Fruit fly (Drosophila melanogaster) whole organism, wandering third instar larva: ENCODE results near the gene Trim9.

ENCODE experiments used
- Abd-B ChIP-seq: fragments of >200 bp; optimal IDR thresholded peaks from 2 replicates; lab custom pipeline; 2017; ENCODE audit warnings: missing biosample characterization, missing genetic modification characterization
- CG32264 ChIP-seq: fragments of 200-800 bp; sonication (Bioruptor generic); optimal IDR thresholded peaks from 2 replicates; lab custom pipeline; 2016; ENCODE audit warnings: missing biosample characterization, missing genetic modification characterization
- CG9705 ChIP-seq: fragments of 200-800 bp; sonication (Bioruptor generic); optimal IDR thresholded peaks from 2 replicates; lab custom pipeline; 2018; ENCODE audit warnings: missing biosample characterization, mild to moderate bottlenecking, missing genetic modification characterization
- CrebA ChIP-seq: fragments of 200-800 bp; sonication (Bioruptor generic); optimal IDR thresholded peaks from 2 replicates; lab custom pipeline; 2016; ENCODE audit warnings: missing biosample characterization, mild to moderate bottlenecking, missing genetic modification characterization, borderline replicate concordance
- Dfd ChIP-seq: fragments of >200 bp; optimal IDR thresholded peaks from 2 replicates; lab custom pipeline; 2017; ENCODE audit warnings: missing biosample characterization, missing genetic modification characterization
- Dif ChIP-seq: fragments of 200-275, 200-300 bp; sonication (Bioruptor generic); optimal IDR thresholded peaks from 2 replicates; lab custom pipeline; 2018; ENCODE audit warnings: missing biosample characterization, missing genetic modification characterization; ENCODE audit not compliant: partially characterized antibody
- GATAd ChIP-seq: sonication (Bioruptor generic); optimal IDR thresholded peaks from 2 replicates; lab custom pipeline; 2016; ENCODE audit warnings: missing biosample characterization, missing genetic modification characterization
- Hr78 ChIP-seq: fragments of >200 bp; optimal IDR thresholded peaks from 2 replicates; lab custom pipeline; 2017; ENCODE audit warnings: missing biosample characterization, missing genetic modification characterization
- Mio ChIP-seq: sonication (Bioruptor generic); optimal IDR thresholded peaks from 2 replicates; lab custom pipeline; 2016; ENCODE audit warnings: missing biosample characterization, missing genetic modification characterization
- Myc ChIP-seq: fragments of >200 bp; optimal IDR thresholded peaks from 2 replicates; lab custom pipeline; 2017
- N ChIP-seq: fragments of >200 bp; optimal IDR thresholded peaks from 2 replicates; lab custom pipeline; 2018; ENCODE audit warnings: missing biosample characterization, missing external identifiers, missing genetic modification characterization
- OdsH ChIP-seq: fragments of 200-800 bp; sonication (Bioruptor generic); optimal IDR thresholded peaks from 2 replicates; lab custom pipeline; 2016; ENCODE audit warnings: missing biosample characterization, mild to moderate bottlenecking, missing genetic modification characterization
- Rel ChIP-seq, 2 experiments: fragments of 200-800 bp; sonication (Bioruptor generic) in 1 of 2; optimal IDR thresholded peaks; 2 replicates in 1 of 2; 3 replicates in 1 of 2; lab custom pipeline; 2016 to 2019; ENCODE audit warnings: mild to moderate bottlenecking in 2 of 2, missing biosample characterization in 2 of 2, missing genetic modification characterization in 2 of 2, moderate library complexity in 1 of 2
- Sp1 ChIP-seq: fragments of 200-800 bp; sonication (Bioruptor generic); optimal IDR thresholded peaks from 3 replicates; lab custom pipeline; 2019; ENCODE audit warnings: missing biosample characterization, mild to moderate bottlenecking, missing genetic modification characterization, moderate library complexity
- Vsx2 ChIP-seq: fragments of 200-300, 225-300 bp; sonication (Bioruptor generic); optimal IDR thresholded peaks from 2 replicates; lab custom pipeline; 2018; ENCODE audit warnings: missing biosample characterization, missing genetic modification characterization; ENCODE audit not compliant: partially characterized antibody
- br ChIP-seq: fragments of 200-800 bp; sonication (Bioruptor generic); optimal IDR thresholded peaks from 2 replicates; lab custom pipeline; 2016; ENCODE audit warnings: missing biosample characterization, missing genetic modification characterization
- brk ChIP-seq: fragments of 200-800 bp; sonication (Bioruptor generic); optimal IDR thresholded peaks from 2 replicates; lab custom pipeline; 2016; ENCODE audit warnings: missing biosample characterization, mild to moderate bottlenecking, missing genetic modification characterization
- dl ChIP-seq, 2 experiments: fragments of 175-275, 200-275 bp in 1 of 2; fragments of 200-275 bp in 1 of 2; sonication (Bioruptor generic); optimal IDR thresholded peaks; lab custom pipeline; 2018; ENCODE audit warnings: mild to moderate bottlenecking in 2 of 2, missing biosample characterization in 2 of 2, missing genetic modification characterization in 2 of 2, moderate library complexity in 2 of 2; ENCODE audit not compliant: partially characterized antibody in 2 of 2, insufficient read depth in 1 of 2
- dmrt93B ChIP-seq: fragments of 200-800 bp; sonication (Bioruptor generic); optimal IDR thresholded peaks from 2 replicates; lab custom pipeline; 2018; ENCODE audit warnings: missing biosample characterization, mild to moderate bottlenecking, missing genetic modification characterization
- dsf ChIP-seq: sonication (Bioruptor generic); optimal IDR thresholded peaks from 2 replicates; lab custom pipeline; 2016; ENCODE audit warnings: missing biosample characterization, missing genetic modification characterization, borderline replicate concordance
- foxo ChIP-seq, 2 experiments: fragments of 200-800 bp; sonication (Bioruptor generic); optimal IDR thresholded peaks; 2 replicates in 1 of 2; 3 replicates in 1 of 2; lab custom pipeline; 2016 to 2017; ENCODE audit warnings: missing biosample characterization in 2 of 2, missing genetic modification characterization in 2 of 2
- h ChIP-seq: fragments of 200-800 bp; sonication (Bioruptor generic); optimal IDR thresholded peaks from 3 replicates; lab custom pipeline; 2016; ENCODE audit warnings: missing biosample characterization, mild to moderate bottlenecking, missing genetic modification characterization
- jim ChIP-seq: fragments of 175-275, 200-325 bp; sonication (Bioruptor generic); optimal IDR thresholded peaks from 2 replicates; lab custom pipeline; 2016; ENCODE audit warnings: missing biosample characterization, mild to moderate bottlenecking, missing genetic modification characterization
- lola ChIP-seq: fragments of >200 bp; optimal IDR thresholded peaks from 2 replicates; lab custom pipeline; 2017; ENCODE audit warnings: missing biosample characterization, missing genetic modification characterization
- pan ChIP-seq: fragments of >200 bp; optimal IDR thresholded peaks from 2 replicates; lab custom pipeline; 2017
- psq ChIP-seq: fragments of 200-800 bp; sonication (Bioruptor generic); optimal IDR thresholded peaks from 3 replicates; lab custom pipeline; 2017; ENCODE audit warnings: missing biosample characterization, mild to moderate bottlenecking, missing genetic modification characterization, moderate library complexity
- sage ChIP-seq: fragments of 200-800 bp; sonication (Bioruptor generic); optimal IDR thresholded peaks from 2 replicates; lab custom pipeline; 2016; ENCODE audit warnings: missing biosample characterization, mild to moderate bottlenecking, missing genetic modification characterization
- sv ChIP-seq: fragments of 200-800 bp; sonication (Bioruptor generic); optimal IDR thresholded peaks from 3 replicates; lab custom pipeline; 2016; ENCODE audit warnings: missing biosample characterization, missing genetic modification characterization
- tai ChIP-seq: sonication (Bioruptor generic); optimal IDR thresholded peaks from 2 replicates; lab custom pipeline; 2016; ENCODE audit warnings: missing biosample characterization, missing genetic modification characterization
- woc ChIP-seq: sonication (Bioruptor generic); optimal IDR thresholded peaks from 2 replicates; lab custom pipeline; 2016; ENCODE audit warnings: missing biosample characterization, mild to moderate bottlenecking, missing genetic modification characterization

Gene Trim9

DNA sequence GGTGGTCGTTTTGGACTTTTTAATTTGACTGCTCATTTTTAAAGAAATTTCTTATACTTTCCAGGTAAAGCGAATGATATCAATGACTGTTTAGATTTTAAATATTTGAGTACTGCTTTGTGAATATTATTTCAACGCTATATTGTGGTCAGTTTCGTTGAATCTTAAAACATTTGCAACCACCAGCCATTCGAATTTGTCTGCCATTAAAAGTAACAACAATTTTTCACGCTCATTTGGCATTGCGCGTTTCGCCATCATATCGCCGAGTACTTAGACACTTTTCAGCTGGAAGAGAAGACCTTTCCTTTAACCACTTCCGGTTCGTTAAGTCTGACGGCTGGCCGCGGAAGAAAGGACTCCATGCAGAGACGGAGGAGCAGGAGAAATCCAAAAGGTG, 36.9 kb downstream of the Trim9 start, which contains the start of gene CG34161:
Gene CG34161, minus strand, starts transcription at position 101 of the 400 bp plus-strand sequence.
- no peak for TF ChIP-seq GATAd
- no peak for TF ChIP-seq Mio
- no peak for TF ChIP-seq CG32264 (GFP tag; lab: Kevin White, UChicago)
- TF ChIP-seq psq (GFP tag; lab: Kevin White, UChicago) = no peak
- TF ChIP-seq Dfd (GFP tag; lab: Kevin White, UChicago) = no peak

- no peak for TF ChIP-seq jim (GFP tag; lab: Kevin White, UChicago)
- TF ChIP-seq N (GFP tag; lab: Kevin White, UChicago) = no peak
- no peak for TF ChIP-seq tai (GFP tag; lab: Kevin White, UChicago)
- no peak for TF ChIP-seq lola (GFP tag; lab: Kevin White, UChicago)
- no peak for TF ChIP-seq CG32264 (GFP tag; lab: Kevin White, UChicago)
- no peak for TF ChIP-seq h (GFP tag; lab: Kevin White, UChicago)
- no peak for TF ChIP-seq woc
Observed at dm6 chr2L:10603604-10604003, 58.9 kb downstream of the Trim9 start.

DNA sequence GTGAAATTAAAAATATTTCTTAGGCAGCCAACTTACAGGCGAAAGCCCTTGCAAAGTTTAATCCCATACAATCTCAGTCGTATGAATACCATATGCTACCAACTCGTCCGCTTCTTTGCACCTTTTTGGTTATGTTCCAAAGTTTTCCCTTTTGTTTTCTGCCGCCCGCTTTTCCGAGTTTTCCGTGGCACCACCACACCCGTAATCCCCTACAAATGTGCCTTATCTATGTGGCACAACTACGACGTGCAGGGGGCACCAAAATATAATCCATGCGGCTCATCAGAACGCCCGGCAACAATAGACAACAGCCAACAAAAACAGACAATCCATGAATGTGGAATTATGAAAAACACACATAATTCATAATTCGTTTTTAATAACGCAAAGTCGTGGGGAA, 63.0 kb downstream of the Trim9 start:
- no peak for TF ChIP-seq Dif
- no peak for TF ChIP-seq OdsH (GFP tag; lab: Kevin White, UChicago)
- no peak for TF ChIP-seq sv (GFP tag; lab: Kevin White, UChicago)
- TF ChIP-seq Sp1 (GFP tag; lab: Kevin White, UChicago) = no peak
- TF ChIP-seq CG9705 (GFP tag; lab: Kevin White, UChicago) = no peak
- no peak for TF ChIP-seq CG32264 (GFP tag; lab: Kevin White, UChicago)
- no peak for TF ChIP-seq Myc (lab: Kevin White, UChicago)
- no peak for TF ChIP-seq Dfd (GFP tag; lab: Kevin White, UChicago)
- TF ChIP-seq N (GFP tag; lab: Kevin White, UChicago) = no peak
- TF ChIP-seq dl (GFP tag; optimal IDR thresholded peaks at IDR 0.05; lab: Kevin White, UChicago; ENCODE audit: insufficient read depth in 1 of 2, partially characterized antibody in 2 of 2) = no peak
- no peak for TF ChIP-seq Abd-B (GFP tag; lab: Kevin White, UChicago)
- TF ChIP-seq tai (GFP tag; lab: Kevin White, UChicago) = no peak
- no peak for TF ChIP-seq br
- no peak for TF ChIP-seq sage (GFP tag; lab: Kevin White, UChicago)
- no peak for TF ChIP-seq GATAd
- TF ChIP-seq, all 38 proteins: peak for 0

DNA sequence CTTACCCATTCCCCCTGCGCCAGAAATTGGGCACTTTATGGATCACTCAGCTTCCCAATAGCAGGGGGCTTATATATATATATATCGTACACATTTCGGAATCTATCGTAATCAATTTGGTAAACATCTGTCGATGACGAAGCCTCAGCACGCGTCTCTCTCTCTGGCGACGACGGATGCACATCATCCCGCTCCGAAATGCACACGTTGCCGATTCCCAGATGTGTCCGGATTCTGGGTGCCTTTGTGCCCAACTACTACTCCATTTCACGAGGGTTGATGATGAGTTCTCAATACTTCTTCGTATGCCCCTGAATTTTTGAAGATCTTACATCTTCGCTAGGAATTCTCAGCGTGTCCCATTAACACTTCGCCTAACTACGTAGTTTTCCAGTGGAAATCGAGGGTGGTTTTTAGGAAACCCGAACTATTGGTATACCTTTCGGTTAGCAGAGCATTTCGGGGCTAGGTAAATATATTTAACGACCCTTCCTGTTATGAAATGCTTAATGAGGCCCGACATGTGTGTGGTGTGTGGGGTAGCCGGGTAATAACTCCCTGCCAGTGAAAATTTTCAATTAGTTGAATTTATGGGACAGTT, 64.1 kb downstream of the Trim9 start:
- TF ChIP-seq Hr78 (GFP tag; lab: Kevin White, UChicago) = no peak
- TF ChIP-seq Mio = no peak
- TF ChIP-seq Rel (GFP tag; optimal IDR thresholded peaks at IDR 0.05; lab: Kevin White, UChicago) = no peak
- no peak for TF ChIP-seq Rel (tag; optimal IDR thresholded peaks at IDR 0.05; lab: Kevin White, UChicago)
- TF ChIP-seq woc = no peak
- TF ChIP-seq Dif = no peak
- no peak for TF ChIP-seq br
- TF ChIP-seq CG32264 (GFP tag; lab: Kevin White, UChicago) = no peak
- no peak for TF ChIP-seq sv (GFP tag; lab: Kevin White, UChicago)
- TF ChIP-seq, all 38 proteins: peak for 0

- TF ChIP-seq OdsH (GFP tag; lab: Kevin White, UChicago) (no peak), CrebA (GFP tag; lab: Kevin White, UChicago) (no peak), pan (lab: Kevin White, UChicago) (no peak), Abd-B (GFP tag; lab: Kevin White, UChicago) (no peak), dmrt93B (GFP tag; lab: Kevin White, UChicago) (no peak), brk (GFP tag; lab: Kevin White, UChicago) (no peak), h (GFP tag; lab: Kevin White, UChicago) (no peak), foxo (GFP tag; optimal IDR thresholded peaks at IDR 0.05; lab: Kevin White, UChicago) (no peak), jim (GFP tag; lab: Kevin White, UChicago) (no peak), N (GFP tag; lab: Kevin White, UChicago) (no peak), dl (GFP tag; optimal IDR thresholded peaks at IDR 0.05; lab: Kevin White, UChicago; ENCODE audit: insufficient read depth in 1 of 2, partially characterized antibody in 2 of 2) (no peak), Rel (GFP tag; optimal IDR thresholded peaks at IDR 0.05; lab: Kevin White, UChicago) (no peak), Rel (tag; optimal IDR thresholded peaks at IDR 0.05; lab: Kevin White, UChicago) (peak; percentile 48), CG32264 (GFP tag; lab: Kevin White, UChicago) (no peak), woc (no peak), Vsx2 (GFP tag; lab: Kevin White, UChicago) (no peak), dsf (GFP tag; lab: Kevin White, UChicago) (no peak), Myc (lab: Kevin White, UChicago) (no peak), Dif (peak; percentile 47)
Observed at dm6 chr2L:10613104-10613503, 68.4 kb downstream of the Trim9 start.
